Worm (Caenorhabditis elegans) whole organism, late embryonic: ENCODE measurements around the gene daf-6.

ENCODE experiments used
- ahr-1 ChIP-seq: sonication (generic microtip); optimal IDR thresholded peaks from 2 replicates; lab custom pipeline; 2016; ENCODE audit warnings: missing genetic modification characterization, missing compliant biosample characterization
- ama-1 ChIP-seq: fragments of 150-350 bp; optimal IDR thresholded peaks from 2 replicates; lab custom pipeline; 2014
- ceh-22 ChIP-seq: sonication (generic microtip); optimal IDR thresholded peaks from 2 replicates; lab custom pipeline; 2017; ENCODE audit warnings: missing biosample characterization, missing genetic modification characterization
- elt-2 ChIP-seq: sonication (generic microtip); optimal IDR thresholded peaks from 2 replicates; lab custom pipeline; 2016; ENCODE audit warnings: missing genetic modification reagents, missing genetic modification characterization, missing compliant biosample characterization
- nhr-11 ChIP-seq: fragments of 150-350 bp; optimal IDR thresholded peaks from 2 replicates; lab custom pipeline; 2014; ENCODE audit warnings: missing biosample characterization, missing genetic modification characterization
- pat-9 ChIP-seq: fragments of 200-800 bp; sonication (Bioruptor generic); optimal IDR thresholded peaks from 2 replicates; lab custom pipeline; 2018; ENCODE audit warnings: mild to moderate bottlenecking, missing genetic modification characterization, moderate library complexity, missing compliant biosample characterization

DNA sequence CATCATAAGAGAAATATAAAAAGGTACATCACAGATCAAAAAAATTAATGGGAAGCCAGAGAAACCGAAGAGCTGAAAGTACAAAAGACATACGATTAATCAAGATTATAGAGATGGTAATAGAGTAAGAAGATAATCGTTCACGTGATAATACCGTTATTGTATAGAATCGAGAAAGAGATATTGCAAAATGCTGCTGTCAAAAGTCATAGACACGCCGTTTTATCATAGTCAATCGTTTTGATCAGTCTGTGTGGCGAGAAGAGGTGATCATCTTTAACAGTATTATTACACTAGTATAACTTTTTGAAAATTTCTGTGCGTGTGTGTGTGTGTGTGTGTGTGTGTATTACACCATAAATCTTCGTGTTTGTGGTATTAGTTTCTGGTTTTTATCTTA is 6.1 kb downstream of the daf-6 start:
- TF ChIP-seq pat-9 (tag; lab: Kevin White, UChicago): no peak
- no peak for TF ChIP-seq ahr-1 (tag; lab: Kevin White, UChicago)
- TF ChIP-seq nhr-11 (tag; lab: Kevin White, UChicago): no peak
- no peak for TF ChIP-seq ama-1 (lab: Kevin White, UChicago)
- no peak for TF ChIP-seq elt-2
- TF ChIP-seq ceh-22: no peak
